Worm (Caenorhabditis elegans): Measurements from ENCODE around the gene lin-52.

lin-52 gene

DNA sequence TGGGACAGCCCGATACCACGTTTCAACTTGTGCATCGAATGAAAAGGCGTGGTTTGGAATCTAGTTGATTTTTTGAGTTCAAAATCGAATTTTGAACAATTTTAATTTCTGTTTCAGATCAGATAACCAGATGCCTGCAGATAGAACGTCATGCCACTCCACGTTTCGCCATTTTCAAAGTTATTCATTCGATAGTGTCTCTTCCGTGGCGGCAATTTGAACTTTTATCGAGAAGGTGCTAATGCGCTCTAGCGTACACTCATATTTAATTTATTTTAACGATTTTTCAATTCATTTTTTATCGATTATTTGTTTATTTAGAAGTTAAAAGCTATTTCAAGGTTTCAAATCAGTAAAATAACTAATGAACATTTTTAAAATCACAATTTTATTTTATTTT, 48.6 kb downstream of the lin-52 start:
- peak in 1 of 2 experiments; percentile 39 for TF ChIP-seq lsy-2 (tag; optimal IDR thresholded peaks at IDR 0.05)
- TF ChIP-seq ztf-1 (GFP tag; conservative IDR thresholded peaks at IDR 0.05) = no peak
- TF ChIP-seq unc-55 (GFP tag; optimal IDR thresholded peaks at IDR 0.05) = peak; percentile 27
- TF ChIP-seq gmeb-1 (tag; optimal IDR thresholded peaks at IDR 0.05) = peak; percentile 59
